Worm (Caenorhabditis elegans) whole organism, L1 larva: Measurements from ENCODE around the gene R10E4.9.

ENCODE experiments used
- C04F5.9 ChIP-seq: sonication (generic microtip); optimal IDR thresholded peaks from 2 replicates; lab custom pipeline; 2016; ENCODE audit warnings: missing genetic modification characterization, missing compliant biosample characterization
- C16A3.4 ChIP-seq: fragments of 150-350 bp; optimal IDR thresholded peaks from 2 replicates; lab custom pipeline; 2014; ENCODE audit warnings: missing biosample characterization, missing genetic modification characterization
- C34B4.2 ChIP-seq: sonication (generic microtip); optimal IDR thresholded peaks from 2 replicates; lab custom pipeline; 2017; ENCODE audit warnings: mild to moderate bottlenecking, missing genetic modification characterization, missing compliant biosample characterization
- F16B12.6 ChIP-seq: fragments of 150-350 bp; optimal IDR thresholded peaks from 2 replicates; lab custom pipeline; 2014; ENCODE audit warnings: missing biosample characterization, missing genetic modification characterization
- alr-1 ChIP-seq: fragments of 200-800 bp; sonication (Bioruptor generic); optimal IDR thresholded peaks from 2 replicates; lab custom pipeline; 2018; ENCODE audit warnings: borderline replicate concordance, mild to moderate bottlenecking, missing genetic modification characterization, missing compliant biosample characterization
- ama-1 ChIP-seq: fragments of 150-350 bp; optimal IDR thresholded peaks from 2 replicates; lab custom pipeline; 2014
- blmp-1 ChIP-seq: fragments of 150-350 bp; optimal IDR thresholded peaks from 2 replicates; lab custom pipeline; 2014; ENCODE audit warnings: missing biosample characterization, missing genetic modification characterization
- ceh-63 ChIP-seq: fragments of 200-800 bp; sonication (Bioruptor generic); optimal IDR thresholded peaks from 2 replicates; lab custom pipeline; 2018; ENCODE audit warnings: mild to moderate bottlenecking, missing genetic modification characterization, missing compliant biosample characterization
- ceh-8 ChIP-seq: fragments of 200-800 bp; sonication (Bioruptor generic); optimal IDR thresholded peaks from 2 replicates; lab custom pipeline; 2018; ENCODE audit warnings: mild to moderate bottlenecking, missing genetic modification characterization, moderate library complexity, missing compliant biosample characterization
- ceh-88 ChIP-seq: fragments of 200-800 bp; sonication (Bioruptor generic); IDR thresholded peaks from 2 replicates; pipeline ENCODE4 v1.3.6; 2022; ENCODE audit warnings: missing genetic modification characterization, missing compliant biosample characterization
- ceh-90 ChIP-seq: sonication (generic microtip); optimal IDR thresholded peaks from 2 replicates; lab custom pipeline; 2016; ENCODE audit warnings: missing genetic modification characterization, missing compliant biosample characterization
- efl-1 ChIP-seq, 4 experiments: fragments of 150-350 bp; optimal IDR thresholded peaks in 3 of 4; peaks in 1 of 4; 1 replicate in 1 of 4; 2 replicates in 3 of 4; lab custom pipeline; 2014; ENCODE audit warnings: missing biosample characterization in 2 of 4, missing genetic modification characterization in 2 of 4, missing genetic modification reagents in 2 of 4
- efl-3 ChIP-seq: fragments of 200-800 bp; sonication (Bioruptor generic); optimal IDR thresholded peaks from 2 replicates; lab custom pipeline; 2018; ENCODE audit warnings: mild to moderate bottlenecking, missing genetic modification characterization, missing compliant biosample characterization
- egl-13 ChIP-seq: sonication (generic microtip); optimal IDR thresholded peaks from 2 replicates; lab custom pipeline; 2016; ENCODE audit warnings: missing genotype, missing genetic modification reagents, missing genetic modification characterization, missing compliant biosample characterization
- elt-2 ChIP-seq: sonication (generic microtip); optimal IDR thresholded peaks from 2 replicates; lab custom pipeline; 2016; ENCODE audit warnings: missing genetic modification characterization, mild to moderate bottlenecking, inconsistent platforms, missing compliant biosample characterization, missing genetic modification reagents
- ets-5 ChIP-seq: fragments of 200-800 bp; sonication (Bioruptor generic); IDR thresholded peaks from 2 replicates; pipeline ENCODE4 v1.3.6; 2022; ENCODE audit warnings: missing genetic modification characterization, missing compliant biosample characterization
- fkh-10 ChIP-seq: sonication (generic microtip); optimal IDR thresholded peaks from 2 replicates; lab custom pipeline; 2017; ENCODE audit warnings: missing biosample characterization, missing genetic modification reagents, missing genetic modification characterization
- fkh-4 ChIP-seq: sonication (generic microtip); optimal IDR thresholded peaks from 2 replicates; lab custom pipeline; 2016; ENCODE audit warnings: missing compliant biosample characterization, missing genetic modification characterization, borderline replicate concordance
- fkh-8 ChIP-seq: sonication (generic microtip); optimal IDR thresholded peaks from 2 replicates; lab custom pipeline; 2016; ENCODE audit warnings: mild to moderate bottlenecking, missing genetic modification characterization, missing compliant biosample characterization
- fos-1 ChIP-seq: fragments of 150-350 bp; optimal IDR thresholded peaks from 2 replicates; lab custom pipeline; 2014; ENCODE audit warnings: missing biosample characterization, missing genetic modification characterization
- hpl-2 ChIP-seq: fragments of 150-350 bp; optimal IDR thresholded peaks from 2 replicates; lab custom pipeline; 2014; ENCODE audit warnings: missing biosample characterization, missing genetic modification reagents, missing genetic modification characterization
- jun-1 ChIP-seq: fragments of 150-350 bp; optimal IDR thresholded peaks from 2 replicates; lab custom pipeline; 2014; ENCODE audit warnings: missing biosample characterization, missing genetic modification reagents, missing genetic modification characterization
- lin-13 ChIP-seq: fragments of 150-350 bp; optimal IDR thresholded peaks from 2 replicates; lab custom pipeline; 2014; ENCODE audit warnings: missing biosample characterization, missing genetic modification reagents, missing genetic modification characterization
- lin-15B ChIP-seq: fragments of 150-350 bp; sonication (generic microtip); optimal IDR thresholded peaks from 3 replicates; lab custom pipeline; 2014; ENCODE audit warnings: missing biosample characterization, missing genetic modification characterization
- lin-35 ChIP-seq, 2 experiments: fragments of 150-350 bp; optimal IDR thresholded peaks; 2 replicates each; lab custom pipeline; 2014; ENCODE audit warnings: missing biosample characterization in 2 of 2, missing genetic modification characterization in 2 of 2, missing genetic modification reagents in 2 of 2
- lsy-2 ChIP-seq, 2 experiments: fragments of 150-350 bp; optimal IDR thresholded peaks; 2 replicates each; lab custom pipeline; 2014; ENCODE audit warnings: missing biosample characterization in 2 of 2, missing genetic modification characterization in 2 of 2
- mdl-1 ChIP-seq, 2 experiments: fragments of 150-350 bp; optimal IDR thresholded peaks; 2 replicates each; lab custom pipeline; 2014 to 2017; ENCODE audit warnings: missing biosample characterization in 2 of 2, missing genetic modification characterization in 2 of 2, inconsistent platforms in 1 of 2
- mef-2 ChIP-seq: fragments of 150-350 bp; optimal IDR thresholded peaks from 2 replicates; lab custom pipeline; 2014; ENCODE audit warnings: missing biosample characterization, missing genetic modification characterization
- mep-1 ChIP-seq: fragments of 150-350 bp; optimal IDR thresholded peaks from 2 replicates; lab custom pipeline; 2014; ENCODE audit warnings: missing biosample characterization, missing genetic modification characterization
- nhr-19 ChIP-seq: fragments of 200-800 bp; sonication (Bioruptor generic); conservative IDR thresholded peaks from 2 replicates; pipeline ENCODE4 v1.3.6; 2022; ENCODE audit warnings: missing genetic modification characterization, missing compliant biosample characterization
- nhr-237 ChIP-seq: fragments of 150-350 bp; optimal IDR thresholded peaks from 2 replicates; lab custom pipeline; 2014; ENCODE audit warnings: missing biosample characterization, missing genetic modification characterization
- nhr-28 ChIP-seq: fragments of 150-350 bp; optimal IDR thresholded peaks from 2 replicates; lab custom pipeline; 2014; ENCODE audit warnings: missing biosample characterization, missing genetic modification characterization
- nhr-71 ChIP-seq: sonication (generic microtip); optimal IDR thresholded peaks from 2 replicates; lab custom pipeline; 2016; ENCODE audit warnings: mild to moderate bottlenecking, missing genetic modification characterization, moderate library complexity, missing compliant biosample characterization
- nhr-76 ChIP-seq: sonication (generic microtip); optimal IDR thresholded peaks from 2 replicates; lab custom pipeline; 2017; ENCODE audit warnings: missing biosample characterization, missing genetic modification characterization
- nhr-84 ChIP-seq: sonication (generic microtip); optimal IDR thresholded peaks from 2 replicates; lab custom pipeline; 2017; ENCODE audit warnings: missing biosample characterization, missing genetic modification characterization
- nhr-85 ChIP-seq: sonication (generic microtip); peaks from one replicate; lab custom pipeline; 2016; ENCODE audit warnings: missing genetic modification characterization, inconsistent platforms, missing compliant biosample characterization
- pqm-1 ChIP-seq: sonication (generic microtip); optimal IDR thresholded peaks from 3 replicates; lab custom pipeline; 2017; ENCODE audit warnings: missing biosample characterization, missing genetic modification characterization
- snpc-4 ChIP-seq: fragments of 150-350 bp; optimal IDR thresholded peaks from 2 replicates; lab custom pipeline; 2014; ENCODE audit warnings: missing biosample characterization, missing genetic modification characterization
- snu-23 ChIP-seq: sonication (generic microtip); optimal IDR thresholded peaks from 2 replicates; lab custom pipeline; 2016; ENCODE audit warnings: missing genetic modification characterization, missing compliant biosample characterization
- sox-4 ChIP-seq: sonication (generic microtip); optimal IDR thresholded peaks from 2 replicates; lab custom pipeline; 2016; ENCODE audit warnings: missing genetic modification characterization, missing compliant biosample characterization
- sptf-1 ChIP-seq: fragments of 150-350 bp; optimal IDR thresholded peaks from 2 replicates; lab custom pipeline; 2014; ENCODE audit warnings: missing biosample characterization, missing genetic modification characterization
- swsn-7 ChIP-seq: sonication (generic microtip); optimal IDR thresholded peaks from 2 replicates; lab custom pipeline; 2016; ENCODE audit warnings: missing genetic modification characterization, missing compliant biosample characterization
- tlp-1 ChIP-seq: fragments of 150-350 bp; optimal IDR thresholded peaks from 2 replicates; lab custom pipeline; 2014; ENCODE audit warnings: missing biosample characterization, missing genetic modification characterization
- unc-130 ChIP-seq: fragments of 150-350 bp; optimal IDR thresholded peaks from 2 replicates; lab custom pipeline; 2017; ENCODE audit warnings: missing biosample characterization, missing genetic modification characterization, inconsistent platforms
- unc-30 ChIP-seq: sonication (generic microtip); optimal IDR thresholded peaks from 2 replicates; lab custom pipeline; 2017; ENCODE audit warnings: missing biosample characterization, missing genetic modification characterization
- unc-62 ChIP-seq: fragments of 150-350 bp; optimal IDR thresholded peaks from 2 replicates; lab custom pipeline; 2014; ENCODE audit warnings: missing biosample characterization, missing genetic modification reagents, missing genetic modification characterization
- unc-86 ChIP-seq: sonication (generic microtip); optimal IDR thresholded peaks from 2 replicates; lab custom pipeline; 2016; ENCODE audit warnings: missing genetic modification characterization, missing compliant biosample characterization
- vab-15 ChIP-seq: sonication (generic microtip); optimal IDR thresholded peaks from 2 replicates; lab custom pipeline; 2017; ENCODE audit warnings: missing genotype, mild to moderate bottlenecking, missing genetic modification characterization, missing compliant biosample characterization
- ztf-11 ChIP-seq, 2 experiments: sonication (generic microtip); optimal IDR thresholded peaks; 2 replicates each; lab custom pipeline; 2016 to 2017; ENCODE audit warnings: missing genetic modification characterization in 2 of 2, missing biosample characterization in 1 of 2, missing compliant biosample characterization in 1 of 2
- ztf-4 ChIP-seq: fragments of 150-350 bp; optimal IDR thresholded peaks from 2 replicates; lab custom pipeline; 2014; ENCODE audit warnings: missing biosample characterization, missing genetic modification characterization

R10E4.9 gene

ce11 chrIII:4291216-4291691 is 10.9 kb downstream of the R10E4.9 start, which contains the start of gene mcm-5 (continued):
- no peak for TF ChIP-seq ama-1 (lab: Kevin White, UChicago)
- TF ChIP-seq sptf-1 (tag; lab: Kevin White, UChicago): no peak
- TF ChIP-seq pqm-1 (tag; lab: Kevin White, UChicago): no peak
- TF ChIP-seq nhr-71 (tag; lab: Kevin White, UChicago): peak; percentile 46
- TF ChIP-seq ceh-90 (tag; lab: Kevin White, UChicago): no peak
- no peak for TF ChIP-seq nhr-237 (tag; lab: Kevin White, UChicago)
- peak; percentile 52 for TF ChIP-seq blmp-1
- peak; percentile 3 for TF ChIP-seq lin-15B
- peak; percentile 36 for TF ChIP-seq C16A3.4 (tag; lab: Kevin White, UChicago)
- peak; percentile 73 to 81 for TF ChIP-seq efl-1 (optimal IDR thresholded peaks at IDR 0.05; lab: Kevin White, UChicago)
- TF ChIP-seq efl-1 (GFP tag; optimal IDR thresholded peaks at IDR 0.05 in 1 of 2; lab: Kevin White, UChicago): peak; percentile 88 to 98
- TF ChIP-seq snpc-4 (tag; lab: Kevin White, UChicago): no peak
- TF ChIP-seq ztf-11 (tag; optimal IDR thresholded peaks at IDR 0.05; lab: Kevin White, UChicago): no peak
- no peak for TF ChIP-seq fkh-8 (tag; lab: Kevin White, UChicago)
- TF ChIP-seq egl-13 (tag; lab: Kevin White, UChicago): no peak
- TF ChIP-seq vab-15 (tag; lab: Kevin White, UChicago): no peak
- no peak for TF ChIP-seq sox-4 (tag; lab: Kevin White, UChicago)
- peak; percentile 77 for TF ChIP-seq unc-130 (tag; lab: Kevin White, UChicago)
- TF ChIP-seq nhr-85: peak; percentile 65
- TF ChIP-seq ceh-88: no peak
- TF ChIP-seq nhr-76 (tag; lab: Kevin White, UChicago): no peak
- no peak for TF ChIP-seq alr-1 (tag; lab: Kevin White, UChicago)
- TF ChIP-seq C34B4.2: no peak
- TF ChIP-seq ceh-8: no peak
- TF ChIP-seq lin-35 (GFP tag; optimal IDR thresholded peaks at IDR 0.05; lab: Kevin White, UChicago): peak; percentile 82 to 89
- TF ChIP-seq snu-23 (GFP tag; lab: Kevin White, UChicago): peak; percentile 65
- TF ChIP-seq C04F5.9: no peak
- no peak for TF ChIP-seq mdl-1 (tag; optimal IDR thresholded peaks at IDR 0.05; lab: Kevin White, UChicago)
- TF ChIP-seq nhr-28: no peak
- 0 out of 2 replicates have a peak, but pooled peaks have one; percentile 16 for TF ChIP-seq nhr-19 (GFP tag; lab: Robert Waterston, UW)
- no peak for TF ChIP-seq efl-3 (GFP tag; lab: Kevin White, UChicago)
- TF ChIP-seq swsn-7 (tag; lab: Kevin White, UChicago): peak; percentile 34
- TF ChIP-seq fkh-4 (tag; lab: Kevin White, UChicago): no peak
- no peak for TF ChIP-seq ceh-63
- no peak for TF ChIP-seq ztf-4 (tag; lab: Kevin White, UChicago)
- no peak for TF ChIP-seq mef-2 (tag; lab: Kevin White, UChicago)
- no peak for TF ChIP-seq unc-62 (GFP tag; lab: Kevin White, UChicago)
- TF ChIP-seq F16B12.6 (tag; lab: Kevin White, UChicago): peak; percentile 86
- no peak for TF ChIP-seq tlp-1 (tag; lab: Kevin White, UChicago)
- TF ChIP-seq lsy-2 (tag; optimal IDR thresholded peaks at IDR 0.05; lab: Kevin White, UChicago): peak; percentile 54 to 75
- TF ChIP-seq unc-30 (tag; lab: Kevin White, UChicago): no peak
- TF ChIP-seq mep-1 (tag; lab: Kevin White, UChicago): peak; percentile 66
- no peak for TF ChIP-seq jun-1 (tag; lab: Kevin White, UChicago)
- no peak for TF ChIP-seq lin-13 (GFP tag; lab: Kevin White, UChicago)
- no peak for TF ChIP-seq elt-2
- no peak for TF ChIP-seq ets-5
- no peak for TF ChIP-seq fkh-10 (GFP tag; lab: Kevin White, UChicago)
- no peak for TF ChIP-seq fos-1
- no peak for TF ChIP-seq unc-86 (tag; lab: Kevin White, UChicago)
- no peak for TF ChIP-seq nhr-84 (tag; lab: Kevin White, UChicago)
- TF ChIP-seq hpl-2 (GFP tag; lab: Kevin White, UChicago): no peak
- TF ChIP-seq, all 84 proteins: peak for 21
